Worm (Caenorhabditis elegans) whole organism, L3 larva: ENCODE data around the gene F44D12.8.

ENCODE experiments used
- ceh-82 ChIP-seq: fragments of 150-350 bp; optimal IDR thresholded peaks from 2 replicates; lab custom pipeline; 2014; ENCODE audit warnings: missing biosample characterization, missing genetic modification characterization
- daf-12 ChIP-seq: fragments of 150-350 bp; optimal IDR thresholded peaks from 2 replicates; lab custom pipeline; 2014; ENCODE audit warnings: missing biosample characterization, missing genetic modification reagents, missing genetic modification characterization
- egl-27 ChIP-seq: sonication (generic microtip); optimal IDR thresholded peaks from 4 replicates; lab custom pipeline; 2017; ENCODE audit warnings: missing biosample characterization, missing genetic modification reagents, missing genetic modification characterization
- mml-1 ChIP-seq: fragments of 150-350 bp; sonication (generic microtip); optimal IDR thresholded peaks from 3 replicates; lab custom pipeline; 2014; ENCODE audit warnings: missing biosample characterization, missing genetic modification characterization
- nhr-237 ChIP-seq: fragments of 150-350 bp; optimal IDR thresholded peaks from 2 replicates; lab custom pipeline; 2014; ENCODE audit warnings: missing biosample characterization, missing genetic modification characterization
- nhr-76 ChIP-seq: fragments of 150-350 bp; sonication (generic microtip); optimal IDR thresholded peaks from 5 replicates; lab custom pipeline; 2014; ENCODE audit warnings: missing biosample characterization, missing genetic modification characterization
- nhr-77 ChIP-seq: fragments of 150-350 bp; optimal IDR thresholded peaks from 2 replicates; lab custom pipeline; 2014; ENCODE audit warnings: missing biosample characterization, missing genetic modification characterization
- ztf-4 ChIP-seq: fragments of 150-350 bp; optimal IDR thresholded peaks from 2 replicates; lab custom pipeline; 2014; ENCODE audit warnings: missing biosample characterization, missing genetic modification characterization

DNA sequence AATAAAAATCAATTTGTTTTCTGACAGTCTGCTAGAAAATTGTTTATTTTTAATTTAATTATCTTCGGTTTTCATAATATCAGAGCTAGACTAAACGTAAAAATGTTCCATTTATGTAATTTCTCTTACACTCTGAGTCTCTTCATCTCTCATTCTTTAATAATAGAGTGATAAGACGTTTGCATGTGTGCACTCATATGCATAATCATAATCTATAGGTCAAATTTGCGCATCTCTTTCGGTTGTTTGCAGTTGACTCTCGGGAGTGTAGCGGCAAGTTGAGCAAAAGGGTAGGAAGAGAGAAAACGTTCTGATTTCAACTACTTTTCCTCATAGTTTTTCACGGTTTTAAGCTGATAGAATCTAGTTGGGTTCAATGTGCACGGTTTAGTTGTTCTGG is 43.4 kb downstream of the F44D12.8 start:
- no peak for TF ChIP-seq nhr-237 (tag; lab: Kevin White, UChicago)
- TF ChIP-seq ceh-82 (tag; lab: Kevin White, UChicago): no peak
- TF ChIP-seq nhr-77 (tag; lab: Kevin White, UChicago): no peak
- no peak for TF ChIP-seq mml-1 (tag; lab: Kevin White, UChicago)
- no peak for TF ChIP-seq egl-27 (tag; lab: Kevin White, UChicago)
- TF ChIP-seq nhr-76 (tag; lab: Kevin White, UChicago): no peak
- TF ChIP-seq ztf-4 (tag; lab: Kevin White, UChicago): no peak
- no peak for TF ChIP-seq daf-12 (tag; lab: Kevin White, UChicago)
